Worm (Caenorhabditis elegans): ENCODE results near the gene K03B4.9.

The K03B4.9 gene

ce11 chrV:4651480-4651879 lies 20.9 kb downstream of the K03B4.9 start:
- TF ChIP-seq nhr-25 (tag; optimal IDR thresholded peaks at IDR 0.05) (peak; percentile 89), ceh-28 (tag; optimal IDR thresholded peaks at IDR 0.05) (no peak), ceh-16 (tag; optimal IDR thresholded peaks at IDR 0.05) (no peak), ztf-4 (tag; optimal IDR thresholded peaks at IDR 0.05) (no peak), unc-39 (tag; optimal IDR thresholded peaks at IDR 0.05) (no peak), daf-12 (tag; optimal IDR thresholded peaks at IDR 0.05) (no peak), nhr-67 (tag; optimal IDR thresholded peaks at IDR 0.05) (no peak), R02D3.7 (tag; optimal IDR thresholded peaks at IDR 0.05) (no peak), zag-1 (tag; optimal IDR thresholded peaks at IDR 0.05) (no peak), nfya-1 (tag; optimal IDR thresholded peaks at IDR 0.05; ENCODE audit: insufficient read depth) (peak; percentile 2), elt-3 (tag; optimal IDR thresholded peaks at IDR 0.05) (peak in 1 of 3 experiments; percentile 74), sea-2 (GFP tag; optimal IDR thresholded peaks at IDR 0.05) (no peak), lin-39 (tag; optimal IDR thresholded peaks at IDR 0.05) (no peak), hmg-11 (tag; optimal IDR thresholded peaks at IDR 0.05) (no peak), pha-4 (tag; optimal IDR thresholded peaks at IDR 0.05) (no peak), elt-2 (tag; optimal IDR thresholded peaks at IDR 0.05) (peak; percentile 40), elt-1 (tag; optimal IDR thresholded peaks at IDR 0.05) (peak; percentile 33), eor-1 (tag; optimal IDR thresholded peaks at IDR 0.05) (no peak), egl-27 (tag; optimal IDR thresholded peaks at IDR 0.05) (no peak), ama-1 (optimal IDR thresholded peaks at IDR 0.05) (no peak), pqm-1 (tag; optimal IDR thresholded peaks at IDR 0.05) (no peak), nhr-11 (tag; optimal IDR thresholded peaks at IDR 0.05) (no peak), nhr-77 (tag; optimal IDR thresholded peaks at IDR 0.05) (no peak), nhr-43 (tag; optimal IDR thresholded peaks at IDR 0.05; ENCODE audit: poor library complexity, severe bottlenecking) (no peak), skn-1 (tag; optimal IDR thresholded peaks at IDR 0.05) (no peak), nhr-23 (tag; optimal IDR thresholded peaks at IDR 0.05) (no peak), fos-1 (tag; optimal IDR thresholded peaks at IDR 0.05) (no peak), tbx-2 (tag; optimal IDR thresholded peaks at IDR 0.05) (no peak), fkh-2 (tag; optimal IDR thresholded peaks at IDR 0.05) (no peak), aly-2 (tag; optimal IDR thresholded peaks at IDR 0.05) (no peak), lin-15B (tag; optimal IDR thresholded peaks at IDR 0.05) (no peak)

- no peak for TF ChIP-seq nhr-12 (tag; optimal IDR thresholded peaks at IDR 0.05)
- TF ChIP-seq daf-12 (tag; optimal IDR thresholded peaks at IDR 0.05), result no peak
- peak; percentile 80 for TF ChIP-seq nhr-25 (tag; optimal IDR thresholded peaks at IDR 0.05)
- no peak for TF ChIP-seq ceh-82 (tag; optimal IDR thresholded peaks at IDR 0.05)
These were observed 22.6 kb downstream of the K03B4.9 start for ce11 chrV:4649649-4650384.

- TF ChIP-seq elt-3 (tag; optimal IDR thresholded peaks at IDR 0.05), result peak in 1 of 3 experiments; percentile 20
- no peak for TF ChIP-seq nhr-43 (tag; optimal IDR thresholded peaks at IDR 0.05; ENCODE audit: poor library complexity, severe bottlenecking)
These were observed 23.9 kb downstream of the K03B4.9 start, which contains the start of gene F41F3.8 for ce11 chrV:4648527-4648926. Gene F41F3.8 (plus strand): TSS chrV:4648827.

ce11 chrV:4647857-4648256 lies 24.5 kb downstream of the K03B4.9 start, which contains the start of gene F41F3.3:
Gene F41F3.3 (minus strand): TSS chrV:4648239.
- TF ChIP-seq ama-1 (optimal IDR thresholded peaks at IDR 0.05) (peak; percentile 66), nfya-1 (tag; optimal IDR thresholded peaks at IDR 0.05; ENCODE audit: insufficient read depth) (peak; percentile 18), lsy-12 (tag; optimal IDR thresholded peaks at IDR 0.05) (peak; percentile 19), pqm-1 (tag; optimal IDR thresholded peaks at IDR 0.05) (no peak), nhr-25 (tag; optimal IDR thresholded peaks at IDR 0.05) (peak; percentile 76), nhr-43 (tag; optimal IDR thresholded peaks at IDR 0.05; ENCODE audit: poor library complexity, severe bottlenecking) (no peak)

- TF ChIP-seq nhr-67 (tag; optimal IDR thresholded peaks at IDR 0.05) (no peak), ama-1 (optimal IDR thresholded peaks at IDR 0.05) (peak; percentile 79), nhr-11 (tag; optimal IDR thresholded peaks at IDR 0.05) (no peak), elt-3 (tag; optimal IDR thresholded peaks at IDR 0.05) (peak in 1 of 3 experiments; percentile 74), nhr-25 (tag; optimal IDR thresholded peaks at IDR 0.05) (peak; percentile 23), nhr-77 (tag; optimal IDR thresholded peaks at IDR 0.05) (no peak), eor-1 (tag; optimal IDR thresholded peaks at IDR 0.05) (no peak), lin-39 (tag; optimal IDR thresholded peaks at IDR 0.05) (no peak), nhr-43 (tag; optimal IDR thresholded peaks at IDR 0.05; ENCODE audit: poor library complexity, severe bottlenecking) (peak; percentile 79)
These were observed 25.0 kb downstream of the K03B4.9 start for ce11 chrV:4647279-4647819.
